Worm (Caenorhabditis elegans): ENCODE results near the gene cdh-8.

cdh-8 gene

DNA sequence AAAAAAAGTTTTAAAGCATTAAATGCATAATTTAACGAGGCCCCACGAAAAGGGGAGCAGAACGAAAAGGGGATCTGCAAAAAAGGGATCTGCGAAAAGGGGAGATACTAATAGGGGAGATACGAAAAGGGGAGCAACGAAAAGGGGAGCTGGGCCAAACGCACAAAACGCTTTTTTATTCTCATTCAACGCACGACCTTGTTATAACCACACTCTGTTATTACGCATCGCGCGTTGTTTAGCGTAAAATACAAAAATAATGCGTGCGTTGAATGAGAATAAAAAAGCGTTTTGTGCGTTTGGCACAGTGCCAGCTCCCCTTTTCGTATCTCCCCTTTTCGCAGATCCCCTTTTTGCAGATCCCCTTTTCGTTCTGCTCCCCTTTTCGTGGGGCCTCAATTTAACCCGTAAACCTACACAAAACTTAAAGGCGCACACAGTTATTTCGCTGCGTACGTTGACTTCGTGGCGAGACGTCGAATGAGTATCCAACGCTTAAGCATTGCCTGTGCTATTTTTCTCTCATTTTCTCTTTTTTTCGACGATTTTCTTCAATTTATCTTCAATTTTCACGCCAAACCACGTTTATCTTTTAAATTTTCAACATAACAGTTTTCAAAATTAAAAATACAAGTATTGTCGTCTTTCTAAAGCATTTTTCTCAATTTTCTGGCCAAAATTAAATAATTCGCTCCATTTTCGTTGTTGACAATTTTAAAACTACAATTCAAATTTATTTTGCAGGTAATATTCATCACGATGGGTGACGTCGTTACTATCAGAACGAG is 45.7 kb downstream of the cdh-8 start, which contains the start of gene rps-24 (continued):
- TF ChIP-seq mef-2 (tag; optimal IDR thresholded peaks at IDR 0.05) (peak; percentile 5), dpl-1 (GFP tag; optimal IDR thresholded peaks at IDR 0.05) (peak; percentile 75 to 80 (median 80)), hpl-2 (GFP tag; optimal IDR thresholded peaks at IDR 0.05) (peak; percentile 22), ceh-90 (tag; optimal IDR thresholded peaks at IDR 0.05) (peak; percentile 43), xbp-1 (tag; optimal IDR thresholded peaks at IDR 0.05) (peak; percentile 90), grh-1 (GFP tag; IDR thresholded peaks at IDR 0.05) (peak; percentile 85), lir-3 (tag; optimal IDR thresholded peaks at IDR 0.05; ENCODE audit: poor library complexity) (peak; percentile 92), ceh-88 (GFP tag; IDR thresholded peaks at IDR 0.05) (peak; percentile 96), fkh-8 (tag; optimal IDR thresholded peaks at IDR 0.05) (peak; percentile 97), nhr-20 (tag; optimal IDR thresholded peaks at IDR 0.05) (peak; percentile 91), efl-1 (optimal IDR thresholded peaks at IDR 0.05) (peak; percentile 86 to 93), efl-1 (GFP tag; optimal IDR thresholded peaks at IDR 0.05 in 1 of 2) (peak; percentile 74 to 98), unc-130 (tag; optimal IDR thresholded peaks at IDR 0.05) (peak; percentile 85), ztf-11 (tag; optimal IDR thresholded peaks at IDR 0.05) (peak in 1 of 2 experiments; percentile 91), unc-98 (GFP tag; IDR thresholded peaks at IDR 0.05) (peak; percentile 96), lin-13 (GFP tag; optimal IDR thresholded peaks at IDR 0.05) (peak; percentile 87), rnt-1 (tag; optimal IDR thresholded peaks at IDR 0.05) (peak; percentile 97), dsc-1 (tag; optimal IDR thresholded peaks at IDR 0.05) (peak; percentile 85), swsn-7 (tag; optimal IDR thresholded peaks at IDR 0.05) (peak; percentile 93)

DNA sequence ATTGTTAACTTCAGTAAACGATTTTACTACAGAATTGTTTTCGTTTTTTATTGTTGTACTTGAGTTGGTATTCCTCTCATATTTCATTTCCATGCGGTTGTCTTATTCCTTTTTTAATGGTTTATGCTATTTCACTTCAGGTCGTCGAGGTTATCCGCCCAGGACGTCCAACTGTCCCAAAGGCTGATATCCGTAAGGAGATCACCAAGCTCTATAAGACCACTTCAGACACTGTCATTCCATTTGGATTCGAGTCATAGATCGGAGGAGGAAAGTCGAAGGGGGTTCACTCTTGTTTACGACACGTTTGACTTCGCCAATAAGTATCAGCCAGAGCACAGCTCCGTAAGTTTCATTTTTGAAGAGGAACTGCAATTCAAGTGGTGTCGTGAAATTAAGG is 47.0 kb downstream of the cdh-8 start, which contains the start of gene T07A9.14:
TSS of gene T07A9.14 (plus strand) at position 124 of the 400 bp plus-strand sequence.
- TF ChIP-seq skn-1 (tag; optimal IDR thresholded peaks at IDR 0.05): no peak
- no peak for TF ChIP-seq ztf-4 (tag; optimal IDR thresholded peaks at IDR 0.05)
- no peak for TF ChIP-seq Y116A8C.19 (tag; optimal IDR thresholded peaks at IDR 0.05; ENCODE audit: borderline replicate concordance)
- TF ChIP-seq ceh-90 (tag; optimal IDR thresholded peaks at IDR 0.05): no peak
- no peak for TF ChIP-seq zag-1 (tag; optimal IDR thresholded peaks at IDR 0.05)
- TF ChIP-seq nhr-90 (tag; optimal IDR thresholded peaks at IDR 0.05; ENCODE audit: poor library complexity): no peak
- TF ChIP-seq lir-3 (tag; optimal IDR thresholded peaks at IDR 0.05; ENCODE audit: poor library complexity): no peak
- no peak for TF ChIP-seq nhr-47 (tag; optimal IDR thresholded peaks at IDR 0.05)
- no peak for TF ChIP-seq ceh-8 (GFP tag; optimal IDR thresholded peaks at IDR 0.05)
- no peak for TF ChIP-seq ceh-88 (GFP tag; IDR thresholded peaks at IDR 0.05)
- no peak for TF ChIP-seq ces-1 (GFP tag; optimal IDR thresholded peaks at IDR 0.05)

- TF ChIP-seq hlh-17 (GFP tag; optimal IDR thresholded peaks at IDR 0.05; ENCODE audit: borderline replicate concordance): no peak
- TF ChIP-seq efl-1 (optimal IDR thresholded peaks at IDR 0.05): no peak
- TF ChIP-seq efl-1 (GFP tag; optimal IDR thresholded peaks at IDR 0.05 in 1 of 2): peak in 1 of 2 experiments; percentile 10
Observed at ce11 chrIV:387283-388048, 47.9 kb downstream of the cdh-8 start.

DNA sequence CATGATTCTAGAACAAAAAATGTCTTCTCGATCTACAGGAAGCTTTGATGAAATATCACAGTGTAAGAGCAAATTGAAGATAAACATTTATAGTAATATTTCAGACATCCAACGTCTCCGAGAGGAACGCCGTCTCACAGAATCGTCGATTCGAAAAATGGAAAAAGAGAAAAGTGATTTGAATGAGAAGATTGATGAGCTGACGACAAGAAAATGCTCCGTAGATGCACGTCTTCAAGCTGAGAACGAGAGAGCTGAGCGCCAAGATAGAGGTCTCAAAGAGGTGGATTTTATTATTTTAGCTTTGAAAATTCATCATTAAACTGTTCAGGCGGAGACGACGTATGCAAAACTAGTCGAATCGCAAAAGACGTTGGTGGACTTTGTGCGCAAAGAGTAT is 48.5 kb downstream of the cdh-8 start, which contains the start of gene ssna-1:
TSS of gene ssna-1 (plus strand) at position 12 of the 400 bp plus-strand sequence.
- TF ChIP-seq efl-1 (optimal IDR thresholded peaks at IDR 0.05) (no peak), efl-1 (GFP tag; optimal IDR thresholded peaks at IDR 0.05 in 1 of 2) (peak in 1 of 2 experiments; percentile 30), efl-3 (GFP tag; optimal IDR thresholded peaks at IDR 0.05) (no peak), tlp-1 (tag; optimal IDR thresholded peaks at IDR 0.05) (no peak), lsy-2 (tag; optimal IDR thresholded peaks at IDR 0.05) (peak in 1 of 2 experiments; percentile 26), blmp-1 (tag; optimal IDR thresholded peaks at IDR 0.05) (no peak)
